Fruit fly (Drosophila melanogaster) whole organism, embryonic: Measurements from ENCODE around the gene mRpL37.
A peak's percentile ranks its signal among the peaks of the same experiment; 100 is the strongest.

Experiments used
- Aef1 ChIP-seq: fragments of 200-800 bp; sonication (Bioruptor generic); IDR thresholded peaks from 3 replicates; pipeline ENCODE4 v1.3.6; 2022; ENCODE audit warnings: missing biosample characterization, missing genetic modification characterization
- CG10147 ChIP-seq: fragments of 200-800 bp; sonication (Bioruptor generic); optimal IDR thresholded peaks from 2 replicates; lab custom pipeline; 2019; ENCODE audit warnings: missing biosample characterization, mild to moderate bottlenecking, missing genetic modification characterization, moderate library complexity
- CG11247 ChIP-seq: fragments of 200-800 bp; sonication (Bioruptor generic); IDR thresholded peaks from 2 replicates; pipeline ENCODE4 v1.3.6; 2022; ENCODE audit warnings: missing biosample characterization, missing genetic modification characterization
- CG13775 ChIP-seq: fragments of 200-800 bp; sonication (Bioruptor generic); optimal IDR thresholded peaks from 3 replicates; lab custom pipeline; 2017; ENCODE audit warnings: missing biosample characterization, mild to moderate bottlenecking, missing genetic modification characterization
- CG15696 ChIP-seq: fragments of 200-800 bp; sonication (Bioruptor generic); optimal IDR thresholded peaks from 2 replicates; lab custom pipeline; 2019; ENCODE audit warnings: missing biosample characterization, mild to moderate bottlenecking, missing genetic modification characterization, moderate library complexity
- CG1602 ChIP-seq: fragments of 200-800 bp; sonication (Bioruptor generic); optimal IDR thresholded peaks from 3 replicates; lab custom pipeline; 2016; ENCODE audit warnings: missing biosample characterization, missing genetic modification characterization
- CG17186 ChIP-seq: fragments of 200-800 bp; sonication (Bioruptor generic); optimal IDR thresholded peaks from 3 replicates; lab custom pipeline; 2017; ENCODE audit warnings: missing biosample characterization, missing genetic modification reagents, missing genetic modification characterization
- CG17612 ChIP-seq: fragments of 200-800 bp; sonication (Bioruptor generic); IDR thresholded peaks from 2 replicates; pipeline ENCODE4 v1.3.6; 2022; ENCODE audit warnings: missing biosample characterization, missing genetic modification characterization
- CG1832 ChIP-seq: fragments of 200-800 bp; sonication (Bioruptor generic); optimal IDR thresholded peaks from 2 replicates; lab custom pipeline; 2017; ENCODE audit warnings: missing biosample characterization, mild to moderate bottlenecking, missing genetic modification characterization, inconsistent platforms
- CG18476 ChIP-seq: fragments of 200-800 bp; sonication (Bioruptor generic); optimal IDR thresholded peaks from 2 replicates; lab custom pipeline; 2016; ENCODE audit warnings: missing biosample characterization, mild to moderate bottlenecking, missing genetic modification characterization
- CG2199 ChIP-seq: fragments of 200-800 bp; sonication (Bioruptor generic); IDR thresholded peaks from 3 replicates; pipeline ENCODE4 v1.3.6; 2022; ENCODE audit warnings: missing biosample characterization, missing genetic modification characterization
- CG32767 ChIP-seq: fragments of 200-800 bp; sonication (Bioruptor generic); IDR thresholded peaks from 2 replicates; pipeline ENCODE4 v1.3.6; 2022; ENCODE audit warnings: missing biosample characterization, missing genetic modification characterization
- CG32772 ChIP-seq: fragments of 200-800 bp; sonication (Bioruptor generic); IDR thresholded peaks from 2 replicates; pipeline ENCODE4 v1.3.6; 2022; ENCODE audit warnings: missing biosample characterization, missing genetic modification characterization
- CG33557 ChIP-seq: fragments of 200-800 bp; sonication (Bioruptor generic); optimal IDR thresholded peaks from 2 replicates; lab custom pipeline; 2019; ENCODE audit warnings: missing biosample characterization, mild to moderate bottlenecking, missing genetic modification characterization, moderate library complexity
- CG3847 ChIP-seq: fragments of 200-800 bp; sonication (Bioruptor generic); IDR thresholded peaks from 2 replicates; pipeline ENCODE4 v1.3.6; 2022; ENCODE audit warnings: missing biosample characterization, missing genetic modification characterization
- CG5245 ChIP-seq: fragments of 200-800 bp; sonication (Bioruptor generic); optimal IDR thresholded peaks from 3 replicates; lab custom pipeline; 2016; ENCODE audit warnings: missing biosample characterization, missing genetic modification characterization
- CG5953 ChIP-seq: fragments of 200-800 bp; sonication (Bioruptor generic); IDR thresholded peaks from 2 replicates; pipeline ENCODE4 v1.3.6; 2022; ENCODE audit warnings: missing biosample characterization, missing genetic modification characterization
- CG6272 ChIP-seq: fragments of 200-800 bp; sonication (Bioruptor generic); IDR thresholded peaks from 2 replicates; pipeline ENCODE4 v1.3.6; 2022; ENCODE audit warnings: missing biosample characterization, missing genetic modification characterization
- CG6813 ChIP-seq: fragments of 200-800 bp; sonication (Bioruptor generic); optimal IDR thresholded peaks from 2 replicates; lab custom pipeline; 2017; ENCODE audit warnings: missing biosample characterization, missing genetic modification characterization, mild to moderate bottlenecking, moderate library complexity, missing genetic modification reagents
- CG8388 ChIP-seq: fragments of 200-800 bp; sonication (Bioruptor generic); optimal IDR thresholded peaks from 2 replicates; lab custom pipeline; 2019; ENCODE audit warnings: missing biosample characterization, mild to moderate bottlenecking, missing genetic modification characterization, moderate library complexity
- Camta ChIP-seq: fragments of 200-800 bp; sonication (Bioruptor generic); optimal IDR thresholded peaks from 2 replicates; lab custom pipeline; 2016; ENCODE audit warnings: missing biosample characterization, missing genetic modification characterization
- Dbx ChIP-seq: fragments of 200-800 bp; sonication (Bioruptor generic); IDR thresholded peaks from 3 replicates; pipeline ENCODE4 v1.3.6; 2022; ENCODE audit warnings: missing biosample characterization, missing genetic modification characterization
- Deaf1 ChIP-seq: fragments of 200-800 bp; optimal IDR thresholded peaks from 3 replicates; lab custom pipeline; 2019; ENCODE audit warnings: missing biosample characterization, mild to moderate bottlenecking, missing genetic modification characterization, moderate library complexity
- Dip2 ChIP-seq: fragments of 200-800 bp; sonication (Bioruptor generic); IDR thresholded peaks from 2 replicates; pipeline ENCODE4 v1.3.6; 2022; ENCODE audit warnings: missing biosample characterization, missing genetic modification characterization
- Dref ChIP-seq: fragments of 200-800 bp; sonication (Bioruptor generic); IDR thresholded peaks from 2 replicates; pipeline ENCODE4 v1.3.6; 2022; ENCODE audit warnings: missing biosample characterization, missing genetic modification characterization
- E2f1 ChIP-seq: fragments of 200-800 bp; sonication (Bioruptor generic); IDR thresholded peaks from 2 replicates; pipeline ENCODE4 v1.3.6; 2022; ENCODE audit warnings: missing biosample characterization, missing genetic modification characterization
- ERR ChIP-seq: fragments of 200-800 bp; sonication (Bioruptor generic); optimal IDR thresholded peaks from 2 replicates; lab custom pipeline; 2016; ENCODE audit warnings: missing biosample characterization, missing genetic modification characterization
- HLH4C ChIP-seq: fragments of 200-800 bp; sonication (Bioruptor generic); IDR thresholded peaks from 3 replicates; pipeline ENCODE4 v1.3.6; 2022; ENCODE audit warnings: missing biosample characterization, missing genetic modification characterization; ENCODE audit not compliant: partially characterized antibody
- MESR4 ChIP-seq: fragments of 200-800 bp; sonication (Bioruptor generic); optimal IDR thresholded peaks from 2 replicates; lab custom pipeline; 2018; ENCODE audit warnings: missing biosample characterization, mild to moderate bottlenecking, missing genetic modification characterization, moderate library complexity
- NC2β ChIP-seq: fragments of 200-800 bp; sonication (Bioruptor generic); optimal IDR thresholded peaks from 2 replicates; lab custom pipeline; 2016; ENCODE audit warnings: missing biosample characterization, missing genetic modification characterization
- Poxn ChIP-seq: fragments of 200-800 bp; sonication (Bioruptor generic); IDR thresholded peaks from 2 replicates; pipeline ENCODE4 v1.3.6; 2022; ENCODE audit warnings: missing biosample characterization, missing genetic modification characterization
- Six4 ChIP-seq: fragments of 200-800 bp; sonication (Bioruptor generic); optimal IDR thresholded peaks from 2 replicates; lab custom pipeline; 2016; ENCODE audit warnings: missing biosample characterization, missing genetic modification characterization
- Trl ChIP-seq, 3 experiments: fragments of >200 bp in 2 of 3; fragments of 200-800 bp in 1 of 3; sonication (Bioruptor generic) in 1 of 3; optimal IDR thresholded peaks; 2 replicates in 1 of 3; 3 replicates in 2 of 3; lab custom pipeline; 2016 to 2017; ENCODE audit warnings: missing biosample characterization in 1 of 3, missing genetic modification characterization in 1 of 3
- ara ChIP-seq: fragments of 200-800 bp; sonication (Bioruptor generic); IDR thresholded peaks from 2 replicates; pipeline ENCODE4 v1.3.6; 2022; ENCODE audit warnings: missing biosample characterization, missing genetic modification characterization
- chm ChIP-seq: fragments of 200-800 bp; sonication (Bioruptor generic); IDR thresholded peaks from 2 replicates; pipeline ENCODE4 v1.3.6; 2022; ENCODE audit warnings: missing biosample characterization, missing genetic modification characterization
- crp ChIP-seq, 2 experiments: fragments of 200-800 bp; sonication (Bioruptor generic); optimal IDR thresholded peaks; 2 replicates in 1 of 2; 3 replicates in 1 of 2; lab custom pipeline; 2017; ENCODE audit warnings: missing biosample characterization in 2 of 2, missing genetic modification characterization in 2 of 2, mild to moderate bottlenecking in 1 of 2, moderate library complexity in 1 of 2
- danr ChIP-seq: fragments of 200-800 bp; sonication (Bioruptor generic); IDR thresholded peaks from 2 replicates; pipeline ENCODE4 v1.3.6; 2022; ENCODE audit warnings: missing biosample characterization, missing genetic modification characterization
- dysf ChIP-seq: fragments of 200-800 bp; sonication (Bioruptor generic); IDR thresholded peaks from 3 replicates; pipeline ENCODE4 v1.3.6; 2022; ENCODE audit warnings: missing biosample characterization, missing genetic modification characterization
- gce ChIP-seq: fragments of 200-800 bp; sonication (Bioruptor generic); IDR thresholded peaks from 3 replicates; pipeline ENCODE4 v1.3.6; 2022; ENCODE audit warnings: missing biosample characterization, missing genetic modification characterization
- gcm2 ChIP-seq: fragments of 200-800 bp; sonication (Bioruptor generic); optimal IDR thresholded peaks from 2 replicates; lab custom pipeline; 2016; ENCODE audit warnings: missing biosample characterization, missing genetic modification characterization
- lab ChIP-seq: fragments of 200-800 bp; sonication (Bioruptor generic); optimal IDR thresholded peaks from 3 replicates; lab custom pipeline; 2017; ENCODE audit warnings: missing biosample characterization, missing genetic modification characterization, mild to moderate bottlenecking, moderate library complexity, missing genetic modification reagents
- nom ChIP-seq: fragments of 200-800 bp; sonication (Bioruptor generic); optimal IDR thresholded peaks from 2 replicates; lab custom pipeline; 2017; ENCODE audit warnings: missing biosample characterization, missing genetic modification characterization, mild to moderate bottlenecking, moderate library complexity, missing genetic modification reagents
- oc ChIP-seq: fragments of 200-800 bp; sonication (Bioruptor generic); optimal IDR thresholded peaks from 2 replicates; lab custom pipeline; 2018; ENCODE audit warnings: missing biosample characterization, mild to moderate bottlenecking, missing genetic modification characterization, moderate library complexity
- pzg ChIP-seq: fragments of 200-800 bp; sonication (Bioruptor generic); optimal IDR thresholded peaks from 3 replicates; lab custom pipeline; 2018; ENCODE audit warnings: missing biosample characterization, mild to moderate bottlenecking, missing genetic modification characterization, moderate library complexity
- sd ChIP-seq: fragments of 200-800 bp; sonication (Bioruptor generic); optimal IDR thresholded peaks from 3 replicates; lab custom pipeline; 2018; ENCODE audit warnings: missing biosample characterization, mild to moderate bottlenecking, missing genetic modification characterization, moderate library complexity
- sr ChIP-seq: fragments of 200-800 bp; sonication (Bioruptor generic); IDR thresholded peaks from 3 replicates; pipeline ENCODE4 v1.3.6; 2022; ENCODE audit warnings: missing biosample characterization, missing genetic modification characterization
- stc ChIP-seq: fragments of 200-800 bp; sonication (Bioruptor generic); IDR thresholded peaks from 2 replicates; pipeline ENCODE4 v1.3.6; 2022; ENCODE audit warnings: missing biosample characterization, missing genetic modification characterization
- zfh1 ChIP-seq: fragments of 200-800 bp; sonication (Bioruptor generic); IDR thresholded peaks from 3 replicates; pipeline ENCODE4 v1.3.6; 2022; ENCODE audit warnings: missing biosample characterization, missing genetic modification characterization

Gene mRpL37

DNA sequence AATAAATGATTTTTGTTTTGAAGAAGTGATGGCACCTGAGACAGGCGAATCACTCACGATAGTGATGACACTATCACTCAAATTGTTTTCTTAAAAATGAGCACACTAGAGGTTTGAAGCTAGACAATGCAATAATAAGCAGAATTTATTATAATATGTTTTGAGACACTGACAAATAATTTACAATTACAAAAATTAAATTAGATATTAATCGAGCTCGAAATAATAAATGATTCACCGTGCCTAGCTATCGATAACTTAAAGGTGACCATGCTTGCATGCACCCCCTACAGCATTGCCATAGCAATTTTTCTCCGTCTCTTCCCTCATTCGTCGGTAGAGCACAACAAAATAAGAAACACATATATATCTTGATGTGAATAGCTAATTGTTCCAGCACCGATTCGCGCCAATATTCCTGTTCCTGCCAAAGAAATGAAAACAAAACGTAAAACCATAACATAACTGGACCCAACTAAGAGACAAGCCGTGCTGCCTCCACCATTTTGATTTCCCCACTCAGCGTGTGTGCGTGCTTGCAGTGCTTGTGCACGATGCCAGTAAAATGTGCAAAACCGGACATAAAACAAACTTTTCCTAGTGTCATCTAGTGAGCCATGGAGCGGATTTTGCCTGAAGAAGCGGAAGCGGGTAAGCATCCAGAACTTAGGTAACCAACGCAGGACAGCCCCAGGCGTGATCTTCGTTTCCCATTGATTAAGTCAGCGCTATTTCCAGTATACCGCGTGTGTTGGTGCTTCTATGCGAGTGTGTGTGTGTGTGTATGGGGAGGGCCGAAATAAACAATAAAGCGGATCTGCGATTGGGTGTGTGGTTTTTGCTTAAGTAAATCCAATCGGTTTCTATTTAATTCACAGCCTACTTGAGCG lies 22.7 kb downstream of the mRpL37 start, which contains the start of the genes MED7 and Cap-H2 (continued):
- peak; percentile 73 for TF ChIP-seq CG5245 (GFP tag; lab: Kevin White, UChicago)
- TF ChIP-seq Dref (GFP tag; lab: Robert Waterston, UW) = peak; percentile 79
- peak; percentile 84 for TF ChIP-seq dysf (GFP tag; lab: Robert Waterston, UW)
- peak; percentile 79 for TF ChIP-seq Camta
- TF ChIP-seq lab (GFP tag; lab: Kevin White, UChicago) = no peak
- TF ChIP-seq MESR4 (GFP tag; lab: Kevin White, UChicago) = peak; percentile 65
- peak; percentile 78 for TF ChIP-seq pzg
- peak; percentile 86 for TF ChIP-seq CG1602 (GFP tag; lab: Kevin White, UChicago)
- TF ChIP-seq oc = no peak
- 0 out of 2 replicates have a peak, but pooled peaks have one; percentile 59 for TF ChIP-seq CG5953
- TF ChIP-seq sd (tag; lab: Kevin White, UChicago) = no peak
- peak; percentile 71 for TF ChIP-seq E2f1
- peak; percentile 92 for TF ChIP-seq CG3847 (GFP tag; lab: Robert Waterston, UW)
- TF ChIP-seq Deaf1 (tag; lab: Kevin White, UChicago) = no peak
- peak; percentile 16; the same call in 1 of the 2 replicates for TF ChIP-seq stc (GFP tag; lab: Robert Waterston, UW)
- TF ChIP-seq CG13775 = peak; percentile 84
- TF ChIP-seq ara (GFP tag; lab: Robert Waterston, UW) = peak; percentile 73
- TF ChIP-seq CG6272 (GFP tag; lab: Robert Waterston, UW) = peak; percentile 91
- TF ChIP-seq ERR (GFP tag; lab: Kevin White, UChicago) = peak; percentile 41
- TF ChIP-seq CG17186 (GFP tag; lab: Kevin White, UChicago) = peak; percentile 69
- peak; percentile 84 for TF ChIP-seq CG15696 (tag; lab: Kevin White, UChicago)
- TF ChIP-seq sr (GFP tag; lab: Robert Waterston, UW) = no peak
- peak; percentile 75 for TF ChIP-seq CG32772 (GFP tag; lab: Robert Waterston, UW)
- peak in 1 of 2 experiments; percentile 11 for TF ChIP-seq Trl (optimal IDR thresholded peaks at IDR 0.05; lab: Kevin White, UChicago)
- peak; percentile 71 for TF ChIP-seq Trl (GFP tag; optimal IDR thresholded peaks at IDR 0.05; lab: Kevin White, UChicago)
- TF ChIP-seq CG11247 (GFP tag; lab: Robert Waterston, UW) = peak; percentile 73
- no peak for TF ChIP-seq nom (GFP tag; lab: Kevin White, UChicago)
- peak; percentile 88 for TF ChIP-seq zfh1 (GFP tag; lab: Robert Waterston, UW)
- TF ChIP-seq gce = no peak
- peak; percentile 69 for TF ChIP-seq gcm2 (GFP tag; lab: Kevin White, UChicago)
- peak; percentile 60; the same call in 1 of the 2 replicates for TF ChIP-seq chm (GFP tag; lab: Robert Waterston, UW)
- TF ChIP-seq CG33557 = peak; percentile 73
- TF ChIP-seq CG6813 (GFP tag; lab: Kevin White, UChicago) = peak; percentile 2
- TF ChIP-seq crp (GFP tag; optimal IDR thresholded peaks at IDR 0.05; lab: Kevin White, UChicago) = peak in 1 of 2 experiments; percentile 34
- TF ChIP-seq CG8388 (GFP tag; lab: Kevin White, UChicago) = no peak
- peak; percentile 25; the same call in 1 of the 2 replicates for TF ChIP-seq Dip2 (GFP tag; lab: Robert Waterston, UW)
- peak; percentile 89 for TF ChIP-seq Dbx (GFP tag; lab: Robert Waterston, UW)
- TF ChIP-seq Six4 (GFP tag; lab: Kevin White, UChicago) = peak; percentile 38
- TF ChIP-seq NC2β = peak; percentile 77
- peak; percentile 55; the same call in 1 of the 2 replicates for TF ChIP-seq CG17612 (GFP tag; lab: Robert Waterston, UW)
- peak; percentile 77 for TF ChIP-seq Aef1 (GFP tag; lab: Robert Waterston, UW)
- TF ChIP-seq danr (GFP tag; lab: Robert Waterston, UW) = 0 out of 2 replicates have a peak, but pooled peaks have one; percentile 41
- TF ChIP-seq HLH4C (GFP tag; lab: Robert Waterston, UW) = peak; percentile 97
- 0 out of 3 replicates have a peak, but pooled peaks have one; percentile 17 for TF ChIP-seq CG2199 (GFP tag; lab: Robert Waterston, UW)
- TF ChIP-seq CG10147 (GFP tag; lab: Kevin White, UChicago) = peak; percentile 52
- TF ChIP-seq CG32767 = 0 out of 2 replicates have a peak, but pooled peaks have one; percentile 37
- peak; percentile 78 for TF ChIP-seq CG18476 (GFP tag; lab: Kevin White, UChicago)
- no peak for TF ChIP-seq CG1832 (GFP tag; lab: Kevin White, UChicago)
- no peak for TF ChIP-seq Poxn (GFP tag; lab: Robert Waterston, UW)
